Fruit fly (Drosophila melanogaster) whole organism, pupa: ENCODE results near the gene ND-30.

Source experiments
- CG10348 ChIP-seq: fragments of 200-800 bp; sonication (Bioruptor generic); IDR thresholded peaks from 2 replicates; pipeline ENCODE4 v1.3.6; 2022; ENCODE audit warnings: missing biosample characterization, missing genetic modification characterization
- CG13204 ChIP-seq: fragments of 200-800 bp; sonication (Bioruptor generic); optimal IDR thresholded peaks from 2 replicates; lab custom pipeline; 2018; ENCODE audit warnings: missing biosample characterization, mild to moderate bottlenecking, missing genetic modification characterization, moderate library complexity
- CG32121 ChIP-seq: fragments of 200-800 bp; sonication (Bioruptor generic); IDR thresholded peaks from 2 replicates; pipeline ENCODE4 v1.3.6; 2022; ENCODE audit warnings: missing biosample characterization, missing genetic modification characterization
- CG8159 ChIP-seq: fragments of 200-800 bp; sonication (Bioruptor generic); optimal IDR thresholded peaks from 3 replicates; lab custom pipeline; 2018; ENCODE audit warnings: missing biosample characterization, mild to moderate bottlenecking, missing genetic modification characterization, moderate library complexity
- CG9948 ChIP-seq: fragments of 200-800 bp; sonication (Bioruptor generic); optimal IDR thresholded peaks from 2 replicates; lab custom pipeline; 2018; ENCODE audit warnings: missing biosample characterization, mild to moderate bottlenecking, missing genetic modification characterization, moderate library complexity
- EcR ChIP-seq: fragments of 200-800 bp; sonication (Bioruptor generic); optimal IDR thresholded peaks from 3 replicates; lab custom pipeline; 2019; ENCODE audit warnings: missing biosample characterization, missing genetic modification characterization, mild to moderate bottlenecking, moderate library complexity, missing genetic modification reagents
- Ets98B ChIP-seq: fragments of 200-800 bp; sonication (Bioruptor generic); IDR thresholded peaks from 2 replicates; pipeline ENCODE4 v1.3.6; 2022; ENCODE audit warnings: missing biosample characterization, missing genetic modification characterization
- Pif1A ChIP-seq: fragments of 200-800 bp; sonication (Bioruptor generic); optimal IDR thresholded peaks from 3 replicates; lab custom pipeline; 2016; ENCODE audit warnings: missing biosample characterization, missing genetic modification characterization
- Pif1B ChIP-seq: fragments of 200-800 bp; sonication (Bioruptor generic); optimal IDR thresholded peaks from 3 replicates; lab custom pipeline; 2016; ENCODE audit warnings: missing biosample characterization, missing genetic modification characterization
- fd96Ca ChIP-seq: fragments of 200-800 bp; sonication (Bioruptor generic); IDR thresholded peaks from 3 replicates; pipeline ENCODE4 v1.3.6; 2022; ENCODE audit warnings: missing biosample characterization, missing genetic modification characterization
- gl ChIP-seq: fragments of 200-800 bp; sonication (Bioruptor generic); optimal IDR thresholded peaks from 2 replicates; lab custom pipeline; 2018; ENCODE audit warnings: missing biosample characterization, mild to moderate bottlenecking, missing genetic modification characterization

- TF ChIP-seq CG10348, result no peak
- TF ChIP-seq CG13204 (GFP tag; lab: Kevin White, UChicago), result no peak
- no peak for TF ChIP-seq CG8159
- no peak for TF ChIP-seq fd96Ca
- TF ChIP-seq Pif1A (GFP tag; lab: Kevin White, UChicago), result no peak
- no peak for TF ChIP-seq CG9948 (tag; lab: Kevin White, UChicago)
- TF ChIP-seq Pif1B (GFP tag; lab: Kevin White, UChicago), result no peak
- no peak for TF ChIP-seq CG32121 (GFP tag; lab: Robert Waterston, UW)
- no peak for TF ChIP-seq gl (tag; lab: Kevin White, UChicago)
- TF ChIP-seq Ets98B (GFP tag; lab: Robert Waterston, UW), result no peak
- no peak for TF ChIP-seq EcR (GFP tag; lab: Kevin White, UChicago)
Observed at dm6 chr3L:3172445-3172844, 13.1 kb upstream of the ND-30 start, which contains the start of gene CG14963.
